Worm (Caenorhabditis elegans) whole organism, L3 larva: ENCODE measurements around the gene isy-1.

Source experiments
- R02D3.7 ChIP-seq: fragments of 150-350 bp; optimal IDR thresholded peaks from 2 replicates; lab custom pipeline; 2014; ENCODE audit warnings: missing biosample characterization, missing genetic modification characterization
- ZK546.5 ChIP-seq: sonication (generic microtip); optimal IDR thresholded peaks from 2 replicates; lab custom pipeline; 2017; ENCODE audit warnings: missing biosample characterization, missing genetic modification characterization
- aly-2 ChIP-seq: fragments of 150-350 bp; optimal IDR thresholded peaks from 2 replicates; lab custom pipeline; 2014; ENCODE audit warnings: missing biosample characterization, missing genetic modification characterization
- ama-1 ChIP-seq: fragments of 150-350 bp; optimal IDR thresholded peaks from 2 replicates; lab custom pipeline; 2018
- ceh-16 ChIP-seq: sonication (generic microtip); optimal IDR thresholded peaks from 2 replicates; lab custom pipeline; 2017; ENCODE audit warnings: missing biosample characterization, missing genetic modification characterization
- ceh-82 ChIP-seq: fragments of 150-350 bp; optimal IDR thresholded peaks from 2 replicates; lab custom pipeline; 2014; ENCODE audit warnings: missing biosample characterization, missing genetic modification characterization
- ceh-9 ChIP-seq: sonication (generic microtip); optimal IDR thresholded peaks from 2 replicates; lab custom pipeline; 2018; ENCODE audit warnings: missing biosample characterization, missing genetic modification characterization
- daf-12 ChIP-seq: fragments of 150-350 bp; optimal IDR thresholded peaks from 2 replicates; lab custom pipeline; 2014; ENCODE audit warnings: missing biosample characterization, missing genetic modification reagents, missing genetic modification characterization
- egl-27 ChIP-seq: sonication (generic microtip); optimal IDR thresholded peaks from 4 replicates; lab custom pipeline; 2017; ENCODE audit warnings: missing biosample characterization, missing genetic modification reagents, missing genetic modification characterization
- egl-5 ChIP-seq: fragments of 150-350 bp; optimal IDR thresholded peaks from 2 replicates; lab custom pipeline; 2017; ENCODE audit warnings: missing biosample characterization, missing genetic modification reagents, missing genetic modification characterization, inconsistent platforms
- elt-1 ChIP-seq: fragments of 150-350 bp; optimal IDR thresholded peaks from 2 replicates; lab custom pipeline; 2014; ENCODE audit warnings: missing biosample characterization, missing genetic modification characterization
- elt-2 ChIP-seq: sonication (generic microtip); optimal IDR thresholded peaks from 2 replicates; lab custom pipeline; 2016; ENCODE audit warnings: missing genetic modification reagents, mild to moderate bottlenecking, missing genetic modification characterization, missing compliant biosample characterization
- elt-3 ChIP-seq, 3 experiments: fragments of 150-350 bp in 1 of 3; sonication (generic microtip) in 2 of 3; optimal IDR thresholded peaks; 2 replicates in 2 of 3; 4 replicates in 1 of 3; lab custom pipeline; 2014 to 2017; ENCODE audit warnings: missing biosample characterization in 3 of 3, missing genetic modification characterization in 3 of 3
- eor-1 ChIP-seq, 2 experiments: fragments of 150-350 bp; optimal IDR thresholded peaks; 2 replicates each; lab custom pipeline; 2014 to 2018; ENCODE audit warnings: missing biosample characterization in 2 of 2, missing genetic modification characterization in 2 of 2
- fkh-10 ChIP-seq: sonication (generic microtip); optimal IDR thresholded peaks from 2 replicates; lab custom pipeline; 2017; ENCODE audit warnings: missing biosample characterization, missing genetic modification reagents, missing genetic modification characterization
- fkh-2 ChIP-seq: fragments of 150-350 bp; optimal IDR thresholded peaks from 2 replicates; lab custom pipeline; 2014; ENCODE audit warnings: missing biosample characterization, missing genetic modification reagents, missing genetic modification characterization
- fos-1 ChIP-seq: fragments of 150-350 bp; optimal IDR thresholded peaks from 2 replicates; lab custom pipeline; 2014; ENCODE audit warnings: missing biosample characterization, missing genetic modification characterization
- hmg-11 ChIP-seq: sonication (generic microtip); optimal IDR thresholded peaks from 2 replicates; lab custom pipeline; 2016; ENCODE audit warnings: missing genetic modification characterization, missing compliant biosample characterization
- jun-1 ChIP-seq: fragments of 150-350 bp; optimal IDR thresholded peaks from 2 replicates; lab custom pipeline; 2014; ENCODE audit warnings: missing biosample characterization, missing genetic modification reagents, missing genetic modification characterization
- lin-15B ChIP-seq: fragments of 150-350 bp; optimal IDR thresholded peaks from 2 replicates; lab custom pipeline; 2014; ENCODE audit warnings: missing biosample characterization, missing genetic modification characterization
- lin-39 ChIP-seq: fragments of 150-350 bp; optimal IDR thresholded peaks from 2 replicates; lab custom pipeline; 2018; ENCODE audit warnings: missing biosample characterization, missing genetic modification reagents, missing genetic modification characterization
- lsy-12 ChIP-seq: sonication (generic microtip); optimal IDR thresholded peaks from 2 replicates; lab custom pipeline; 2016; ENCODE audit warnings: mild to moderate bottlenecking, missing genetic modification characterization, missing compliant biosample characterization
- mdl-1 ChIP-seq: fragments of 150-350 bp; optimal IDR thresholded peaks from 2 replicates; lab custom pipeline; 2014; ENCODE audit warnings: missing biosample characterization, missing genetic modification characterization
- mml-1 ChIP-seq: fragments of 150-350 bp; sonication (generic microtip); optimal IDR thresholded peaks from 3 replicates; lab custom pipeline; 2014; ENCODE audit warnings: missing biosample characterization, missing genetic modification characterization
- nfya-1 ChIP-seq: sonication (generic microtip); optimal IDR thresholded peaks from 2 replicates; lab custom pipeline; 2017; ENCODE audit warnings: missing genetic modification characterization, mild to moderate bottlenecking, missing compliant biosample characterization, antibody characterized with exemption, moderate library complexity; ENCODE audit not compliant: insufficient read depth
- nhr-11 ChIP-seq: fragments of 150-350 bp; optimal IDR thresholded peaks from 2 replicates; lab custom pipeline; 2014; ENCODE audit warnings: missing biosample characterization, missing genetic modification characterization
- nhr-12 ChIP-seq: fragments of 150-350 bp; optimal IDR thresholded peaks from 2 replicates; lab custom pipeline; 2014; ENCODE audit warnings: missing biosample characterization, missing genetic modification characterization
- nhr-23 ChIP-seq: fragments of 150-350 bp; optimal IDR thresholded peaks from 2 replicates; lab custom pipeline; 2014; ENCODE audit warnings: missing biosample characterization, missing genetic modification reagents, missing genetic modification characterization
- nhr-237 ChIP-seq: fragments of 150-350 bp; optimal IDR thresholded peaks from 2 replicates; lab custom pipeline; 2014; ENCODE audit warnings: missing biosample characterization, missing genetic modification characterization
- nhr-25 ChIP-seq: sonication (generic microtip); optimal IDR thresholded peaks from 2 replicates; lab custom pipeline; 2017; ENCODE audit warnings: missing biosample characterization, missing genetic modification characterization
- nhr-28 ChIP-seq: fragments of 150-350 bp; optimal IDR thresholded peaks from 2 replicates; lab custom pipeline; 2014; ENCODE audit warnings: missing biosample characterization, missing genetic modification characterization
- nhr-43 ChIP-seq: sonication (generic microtip); optimal IDR thresholded peaks from 2 replicates; lab custom pipeline; 2016; ENCODE audit warnings: mild to moderate bottlenecking, missing genetic modification characterization, missing compliant biosample characterization; ENCODE audit not compliant: poor library complexity, severe bottlenecking
- nhr-67 ChIP-seq: fragments of 150-350 bp; optimal IDR thresholded peaks from 2 replicates; lab custom pipeline; 2014; ENCODE audit warnings: missing biosample characterization, missing genetic modification characterization
- nhr-76 ChIP-seq: fragments of 150-350 bp; sonication (generic microtip); optimal IDR thresholded peaks from 5 replicates; lab custom pipeline; 2014; ENCODE audit warnings: missing biosample characterization, missing genetic modification characterization
- nhr-77 ChIP-seq: fragments of 150-350 bp; optimal IDR thresholded peaks from 2 replicates; lab custom pipeline; 2014; ENCODE audit warnings: missing biosample characterization, missing genetic modification characterization
- pha-4 ChIP-seq: fragments of 150-350 bp; optimal IDR thresholded peaks from 2 replicates; lab custom pipeline; 2014; ENCODE audit warnings: missing biosample characterization, missing genetic modification reagents, missing genetic modification characterization
- pqm-1 ChIP-seq: fragments of 150-350 bp; optimal IDR thresholded peaks from 2 replicates; lab custom pipeline; 2017; ENCODE audit warnings: missing biosample characterization, missing genetic modification characterization, inconsistent platforms
- sea-2 ChIP-seq: fragments of 150-350 bp; sonication (generic microtip); optimal IDR thresholded peaks from 4 replicates; lab custom pipeline; 2014; ENCODE audit warnings: missing biosample characterization, missing genetic modification reagents, missing genetic modification characterization
- skn-1 ChIP-seq: fragments of 150-350 bp; optimal IDR thresholded peaks from 2 replicates; lab custom pipeline; 2014; ENCODE audit warnings: missing biosample characterization, missing genetic modification characterization
- snpc-4 ChIP-seq: fragments of 150-350 bp; optimal IDR thresholded peaks from 2 replicates; lab custom pipeline; 2014; ENCODE audit warnings: missing biosample characterization, missing genetic modification characterization
- tbx-2 ChIP-seq: sonication (generic microtip); optimal IDR thresholded peaks from 2 replicates; lab custom pipeline; 2016; ENCODE audit warnings: mild to moderate bottlenecking, missing genetic modification characterization, missing compliant biosample characterization
- unc-39 ChIP-seq: sonication (generic microtip); optimal IDR thresholded peaks from 4 replicates; lab custom pipeline; 2017; ENCODE audit warnings: missing biosample characterization, missing genetic modification characterization
- unc-62 ChIP-seq: fragments of 150-350 bp; sonication (generic microtip); optimal IDR thresholded peaks from 4 replicates; lab custom pipeline; 2014; ENCODE audit warnings: missing biosample characterization, missing genetic modification reagents, missing genetic modification characterization
- zag-1 ChIP-seq: fragments of 150-350 bp; optimal IDR thresholded peaks from 2 replicates; lab custom pipeline; 2014; ENCODE audit warnings: missing biosample characterization, missing genetic modification characterization
- ztf-11 ChIP-seq: fragments of 150-350 bp; optimal IDR thresholded peaks from 2 replicates; lab custom pipeline; 2014; ENCODE audit warnings: missing biosample characterization, missing genetic modification characterization
- ztf-4 ChIP-seq: fragments of 150-350 bp; optimal IDR thresholded peaks from 2 replicates; lab custom pipeline; 2014; ENCODE audit warnings: missing biosample characterization, missing genetic modification characterization

Gene isy-1

ce11 chrV:11034748-11035147 lies 34.2 kb upstream of the isy-1 start, which contains the start of gene pptr-2:
Gene pptr-2, minus strand, starts transcription at chrV:11034931.
- TF ChIP-seq ztf-4 (tag; lab: Kevin White, UChicago) (no peak), lin-39 (tag; lab: Kevin White, UChicago) (no peak), mdl-1 (no peak), nhr-12 (no peak), ZK546.5 (tag; lab: Kevin White, UChicago) (no peak), nfya-1 (tag; lab: Kevin White, UChicago) (peak; percentile 21), egl-5 (no peak)

ce11 chrV:11033241-11033640 lies 32.7 kb upstream of the isy-1 start:
- TF ChIP-seq nhr-28 (tag; lab: Kevin White, UChicago) (no peak), lsy-12 (no peak), nhr-12 (no peak), nhr-23 (no peak), fkh-2 (tag; lab: Kevin White, UChicago) (no peak), hmg-11 (tag; lab: Kevin White, UChicago) (no peak), unc-39 (tag; lab: Kevin White, UChicago) (no peak), elt-3 (tag; optimal IDR thresholded peaks at IDR 0.05; lab: Kevin White, UChicago) (no peak), sea-2 (no peak)

- TF ChIP-seq fkh-2 (tag; lab: Kevin White, UChicago) (no peak), nhr-12 (no peak), skn-1 (tag; lab: Kevin White, UChicago) (no peak), nhr-67 (tag; lab: Kevin White, UChicago) (no peak), ceh-82 (tag; lab: Kevin White, UChicago) (no peak), nhr-76 (no peak), eor-1 (tag; optimal IDR thresholded peaks at IDR 0.05; lab: Kevin White, UChicago) (no peak), unc-62 (GFP tag; lab: Kevin White, UChicago) (no peak), fos-1 (tag; lab: Kevin White, UChicago) (no peak), daf-12 (tag; lab: Kevin White, UChicago) (no peak), nhr-77 (tag; lab: Kevin White, UChicago) (no peak), ceh-9 (tag; lab: Kevin White, UChicago) (no peak)
- TF ChIP-seq, all 47 proteins: peak for 0
Measured at ce11 chrV:11030675-11031074, 30.2 kb upstream of the isy-1 start.

ce11 chrV:11029309-11029708 lies 28.8 kb upstream of the isy-1 start:
- no peak for TF ChIP-seq ZK546.5 (tag; lab: Kevin White, UChicago)
- TF ChIP-seq nhr-237 (tag; lab: Kevin White, UChicago) = no peak
- TF ChIP-seq skn-1 (tag; lab: Kevin White, UChicago) = no peak
- peak; percentile 23 for TF ChIP-seq nhr-25 (tag; lab: Kevin White, UChicago)
- no peak for TF ChIP-seq ceh-16
- no peak for TF ChIP-seq unc-62 (GFP tag; lab: Kevin White, UChicago)
- TF ChIP-seq fos-1 (tag; lab: Kevin White, UChicago) = no peak
- TF ChIP-seq nhr-12 = no peak
- TF ChIP-seq hmg-11 (tag; lab: Kevin White, UChicago) = peak; percentile 29
- TF ChIP-seq mml-1 = no peak
- no peak for TF ChIP-seq tbx-2 (tag; lab: Kevin White, UChicago)
- TF ChIP-seq elt-1 (tag; lab: Kevin White, UChicago) = no peak
- TF ChIP-seq elt-3 (tag; optimal IDR thresholded peaks at IDR 0.05; lab: Kevin White, UChicago) = no peak
- no peak for TF ChIP-seq fkh-2 (tag; lab: Kevin White, UChicago)
- no peak for TF ChIP-seq zag-1 (tag; lab: Kevin White, UChicago)
- no peak for TF ChIP-seq pqm-1 (tag; lab: Kevin White, UChicago)
- peak; percentile 84 for TF ChIP-seq nhr-43 (tag; lab: Kevin White, UChicago)
- no peak for TF ChIP-seq egl-27
- TF ChIP-seq ztf-4 (tag; lab: Kevin White, UChicago) = no peak
- peak; percentile 59 for TF ChIP-seq lin-15B (tag; lab: Kevin White, UChicago)
- peak; percentile 69 for TF ChIP-seq nhr-23
- TF ChIP-seq nhr-11 (tag; lab: Kevin White, UChicago) = no peak
- no peak for TF ChIP-seq eor-1 (tag; optimal IDR thresholded peaks at IDR 0.05; lab: Kevin White, UChicago)
- no peak for TF ChIP-seq unc-39 (tag; lab: Kevin White, UChicago)
- peak; percentile 18 for TF ChIP-seq elt-2 (tag; lab: Kevin White, UChicago)
- no peak for TF ChIP-seq ama-1 (lab: Kevin White, UChicago)
- TF ChIP-seq mdl-1 = no peak
- no peak for TF ChIP-seq fkh-10 (GFP tag; lab: Kevin White, UChicago)
- no peak for TF ChIP-seq nhr-77 (tag; lab: Kevin White, UChicago)
- TF ChIP-seq lin-39 (tag; lab: Kevin White, UChicago) = peak; percentile 32
- TF ChIP-seq aly-2 (tag; lab: Kevin White, UChicago) = no peak
- TF ChIP-seq ceh-9 (tag; lab: Kevin White, UChicago) = no peak
- TF ChIP-seq sea-2 = no peak
- TF ChIP-seq nhr-67 (tag; lab: Kevin White, UChicago) = no peak
- TF ChIP-seq jun-1 (tag; lab: Kevin White, UChicago) = peak; percentile 12
- peak; percentile 30 for TF ChIP-seq lsy-12
- TF ChIP-seq pha-4 (tag; lab: Kevin White, UChicago) = peak; percentile 74
- no peak for TF ChIP-seq snpc-4 (tag; lab: Kevin White, UChicago)
- no peak for TF ChIP-seq egl-5
- no peak for TF ChIP-seq R02D3.7 (tag; lab: Kevin White, UChicago)
- TF ChIP-seq ztf-11 (tag; lab: Kevin White, UChicago) = no peak
